Fruit fly (Drosophila melanogaster): ENCODE measurements around the gene Meltrin.

Meltrin gene

dm6 chr3R:14714904-14715588 lies 18.0 kb upstream of the Meltrin start (continued):
- TF ChIP-seq CG5953 (GFP tag; IDR thresholded peaks at IDR 0.05) (no peak; the same call in 1 of the 2 replicates), Max (GFP tag; optimal IDR thresholded peaks at IDR 0.05) (peak; percentile 45), CG7839 (tag; optimal IDR thresholded peaks at IDR 0.05) (peak; percentile 69), Spps (tag; optimal IDR thresholded peaks at IDR 0.05) (peak; percentile 60), Antp (GFP tag; optimal IDR thresholded peaks at IDR 0.05) (peak; percentile 32), luna (GFP tag; optimal IDR thresholded peaks at IDR 0.05) (no peak), gro (GFP tag; optimal IDR thresholded peaks at IDR 0.05) (no peak), Taf1 (GFP tag; IDR thresholded peaks at IDR 0.05) (no peak), CG12942 (GFP tag; optimal IDR thresholded peaks at IDR 0.05) (peak; percentile 18), pfk (GFP tag; optimal IDR thresholded peaks at IDR 0.05) (no peak), CG7987 (GFP tag; optimal IDR thresholded peaks at IDR 0.05) (no peak), ro (GFP tag; IDR thresholded peaks at IDR 0.05) (no peak), Atf3 (GFP tag; optimal IDR thresholded peaks at IDR 0.05) (no peak), CG7928 (GFP tag; optimal IDR thresholded peaks at IDR 0.05) (no peak), CG17186 (GFP tag; optimal IDR thresholded peaks at IDR 0.05) (no peak), odd (GFP tag; optimal IDR thresholded peaks at IDR 0.05) (no peak), C15 (GFP tag; IDR thresholded peaks at IDR 0.05) (no peak), Neu2 (GFP tag; optimal IDR thresholded peaks at IDR 0.05; ENCODE audit: borderline replicate concordance) (no peak), CG4730 (GFP tag; IDR thresholded peaks at IDR 0.05) (no peak), CG31365 (tag; optimal IDR thresholded peaks at IDR 0.05) (no peak), Eip74EF (GFP tag; optimal IDR thresholded peaks at IDR 0.05) (peak in 1 of 2 experiments; percentile 18), Hsf (GFP tag; optimal IDR thresholded peaks at IDR 0.05) (peak; percentile 45), CG14965 (GFP tag; optimal IDR thresholded peaks at IDR 0.05; ENCODE audit: borderline replicate concordance) (no peak), Doc2 (GFP tag; IDR thresholded peaks at IDR 0.05) (no peak), Jarid2 (GFP tag; optimal IDR thresholded peaks at IDR 0.05) (no peak), CG10321 (GFP tag; IDR thresholded peaks at IDR 0.05) (no peak), CG9817 (tag; optimal IDR thresholded peaks at IDR 0.05) (no peak), slbo (GFP tag; IDR thresholded peaks at IDR 0.05) (no peak), CG10565 (GFP tag; optimal IDR thresholded peaks at IDR 0.05) (no peak), sens-2 (GFP tag; IDR thresholded peaks at IDR 0.05) (no peak), onecut (GFP tag; IDR thresholded peaks at IDR 0.05) (no peak; the same call in 1 of the 2 replicates), CG2712 (tag; optimal IDR thresholded peaks at IDR 0.05) (peak; percentile 61), D19A (tag; optimal IDR thresholded peaks at IDR 0.05) (peak; percentile 43), CG11695 (GFP tag; IDR thresholded peaks at IDR 0.05) (peak; percentile 8; the same call in 1 of the 3 replicates), abd-A (tag; optimal IDR thresholded peaks at IDR 0.05) (no peak), disco-r (GFP tag; optimal IDR thresholded peaks at IDR 0.05) (no peak), chm (GFP tag; IDR thresholded peaks at IDR 0.05) (peak; percentile 17; the same call in 1 of the 2 replicates), jing (GFP tag; optimal IDR thresholded peaks at IDR 0.05) (no peak), pan (optimal IDR thresholded peaks at IDR 0.05) (no peak), pan (GFP tag; optimal IDR thresholded peaks at IDR 0.05 in 1 of 2, IDR thresholded peaks at IDR 0.05 in 1 of 2) (no peak), lmd (GFP tag; IDR thresholded peaks at IDR 0.05) (no peak), D (optimal IDR thresholded peaks at IDR 0.05) (no peak), D (GFP tag; optimal IDR thresholded peaks at IDR 0.05) (no peak), nerfin-2 (GFP tag; IDR thresholded peaks at IDR 0.05; ENCODE audit: partially characterized antibody) (no peak), zfh1 (GFP tag; IDR thresholded peaks at IDR 0.05) (peak; percentile 52; the same call in 1 of the 3 replicates), Myb (GFP tag; optimal IDR thresholded peaks at IDR 0.05) (no peak), CG7556 (GFP tag; optimal IDR thresholded peaks at IDR 0.05) (peak; percentile 47), CG8924 (tag; optimal IDR thresholded peaks at IDR 0.05) (no peak), CG17829 (tag; optimal IDR thresholded peaks at IDR 0.05) (peak; percentile 40), z (GFP tag; IDR thresholded peaks at IDR 0.05) (no peak), CG15269 (tag; optimal IDR thresholded peaks at IDR 0.05) (peak; percentile 27)

Measured in whole organism, embryonic.